Fruit fly (Drosophila melanogaster) whole organism, adult: ENCODE measurements around the gene Msh6.

Experiments
- CG11617 ChIP-seq: fragments of 200-800 bp; sonication (Bioruptor generic); optimal IDR thresholded peaks from 2 replicates; lab custom pipeline; 2017; ENCODE audit warnings: mild to moderate bottlenecking, missing biosample characterization, missing genetic modification reagents, missing genetic modification characterization
- CG12768 ChIP-seq: fragments of 200-800 bp; sonication (Bioruptor generic); optimal IDR thresholded peaks from 2 replicates; lab custom pipeline; 2017; ENCODE audit warnings: missing biosample characterization, missing genetic modification characterization, mild to moderate bottlenecking, moderate library complexity, missing genetic modification reagents
- CG14711 ChIP-seq: fragments of 200-800 bp; sonication (Bioruptor generic); optimal IDR thresholded peaks from 2 replicates; lab custom pipeline; 2018; ENCODE audit warnings: missing biosample characterization, mild to moderate bottlenecking, missing genetic modification characterization, moderate library complexity
- CG1620 ChIP-seq: fragments of 200-800 bp; sonication (Bioruptor generic); optimal IDR thresholded peaks from 2 replicates; lab custom pipeline; 2016; ENCODE audit warnings: missing biosample characterization, missing genetic modification characterization
- CG33017 ChIP-seq: fragments of 200-800 bp; sonication (Bioruptor generic); optimal IDR thresholded peaks from 2 replicates; lab custom pipeline; 2018; ENCODE audit warnings: missing biosample characterization, mild to moderate bottlenecking, missing genetic modification characterization, moderate library complexity
- CG5204 ChIP-seq: fragments of 200-800 bp; sonication (Bioruptor generic); optimal IDR thresholded peaks from 2 replicates; lab custom pipeline; 2016; ENCODE audit warnings: missing biosample characterization, missing genetic modification characterization
- CG7045 ChIP-seq: fragments of 200-800 bp; sonication (Bioruptor generic); optimal IDR thresholded peaks from 2 replicates; lab custom pipeline; 2017; ENCODE audit warnings: missing biosample characterization, mild to moderate bottlenecking, missing genetic modification characterization
- CG7101 ChIP-seq: fragments of 200-800 bp; sonication (Bioruptor generic); optimal IDR thresholded peaks from 2 replicates; lab custom pipeline; 2018; ENCODE audit warnings: missing biosample characterization, mild to moderate bottlenecking, missing genetic modification characterization, moderate library complexity
- Clk ChIP-seq: fragments of 200-800 bp; sonication (Bioruptor generic); optimal IDR thresholded peaks from 2 replicates; lab custom pipeline; 2017; ENCODE audit warnings: missing biosample characterization, missing genetic modification characterization
- Crg-1 ChIP-seq: fragments of 200-800 bp; sonication (Bioruptor generic); optimal IDR thresholded peaks from 2 replicates; lab custom pipeline; 2016; ENCODE audit warnings: missing biosample characterization, missing genetic modification characterization
- Hr96 ChIP-seq: fragments of 200-800 bp; sonication (Bioruptor generic); optimal IDR thresholded peaks from 2 replicates; lab custom pipeline; 2016; ENCODE audit warnings: missing biosample characterization, missing genetic modification characterization
- Mnt ChIP-seq: fragments of 200-800 bp; sonication (Bioruptor generic); optimal IDR thresholded peaks from 2 replicates; lab custom pipeline; 2016; ENCODE audit warnings: missing biosample characterization, mild to moderate bottlenecking, missing genetic modification characterization
- bab1 ChIP-seq: fragments of 200-800 bp; sonication (Bioruptor generic); optimal IDR thresholded peaks from 3 replicates; lab custom pipeline; 2019; ENCODE audit warnings: missing biosample characterization, mild to moderate bottlenecking, missing genetic modification characterization, moderate library complexity
- cic ChIP-seq: fragments of 200-800 bp; sonication (Bioruptor generic); optimal IDR thresholded peaks from 2 replicates; lab custom pipeline; 2017; ENCODE audit warnings: missing biosample characterization, mild to moderate bottlenecking, missing genetic modification characterization, moderate library complexity
- cnc ChIP-seq, 2 experiments: fragments of >200 bp; optimal IDR thresholded peaks; 2 replicates each; lab custom pipeline; 2017
- kay ChIP-seq: fragments of 200-800 bp; sonication (Bioruptor generic); peaks from one replicate; lab custom pipeline; 2016; ENCODE audit warnings: missing biosample characterization, missing genetic modification characterization, borderline replicate concordance
- ovo ChIP-seq: fragments of 200-800 bp; sonication (Bioruptor generic); optimal IDR thresholded peaks from 2 replicates; lab custom pipeline; 2016; ENCODE audit warnings: missing biosample characterization, missing genetic modification characterization
- pad ChIP-seq: fragments of 200-800 bp; sonication (Bioruptor generic); optimal IDR thresholded peaks from 3 replicates; lab custom pipeline; 2017; ENCODE audit warnings: missing biosample characterization, missing genetic modification characterization, mild to moderate bottlenecking, moderate library complexity, missing genetic modification reagents
- tj ChIP-seq: fragments of 200-800 bp; sonication (Bioruptor generic); optimal IDR thresholded peaks from 3 replicates; lab custom pipeline; 2017; ENCODE audit warnings: missing biosample characterization, mild to moderate bottlenecking, missing genetic modification characterization, moderate library complexity
- toe ChIP-seq: fragments of 200-800 bp; sonication (Bioruptor generic); optimal IDR thresholded peaks from 2 replicates; lab custom pipeline; 2016; ENCODE audit warnings: missing biosample characterization, missing genetic modification characterization

The Msh6 gene

DNA sequence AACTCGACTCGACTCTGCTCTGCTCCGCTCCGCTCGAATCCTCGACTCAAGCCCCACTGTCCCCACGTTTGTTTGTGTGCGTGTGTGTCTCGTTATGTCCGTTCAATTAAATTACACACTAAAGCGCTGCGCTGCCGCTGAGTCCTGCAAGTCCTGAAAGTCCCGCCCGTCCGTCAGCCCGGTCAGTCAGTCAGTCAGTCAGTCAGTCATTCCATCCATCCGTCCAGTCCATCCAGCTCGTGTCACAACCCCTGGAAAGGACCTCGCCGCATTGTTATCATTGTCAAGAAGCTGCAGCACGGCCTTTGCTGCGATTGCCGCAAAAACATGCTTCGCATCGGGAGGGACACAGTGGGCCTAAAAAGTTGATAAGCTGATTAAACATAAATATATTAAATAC is 10.6 kb upstream of the Msh6 start:
- TF ChIP-seq CG12768 (GFP tag; lab: Kevin White, UChicago) (no peak), CG7045 (GFP tag; lab: Kevin White, UChicago) (no peak), tj (GFP tag; lab: Kevin White, UChicago) (no peak), kay (GFP tag; lab: Kevin White, UChicago) (no peak), toe (GFP tag; lab: Kevin White, UChicago) (no peak), CG33017 (no peak), CG11617 (GFP tag; lab: Kevin White, UChicago) (no peak), ovo (GFP tag; lab: Kevin White, UChicago) (no peak), CG1620 (GFP tag; lab: Kevin White, UChicago) (no peak), Hr96 (GFP tag; lab: Kevin White, UChicago) (no peak), CG5204 (GFP tag; lab: Kevin White, UChicago) (no peak), Mnt (GFP tag; lab: Kevin White, UChicago) (no peak), pad (no peak), bab1 (GFP tag; lab: Kevin White, UChicago) (no peak)

DNA sequence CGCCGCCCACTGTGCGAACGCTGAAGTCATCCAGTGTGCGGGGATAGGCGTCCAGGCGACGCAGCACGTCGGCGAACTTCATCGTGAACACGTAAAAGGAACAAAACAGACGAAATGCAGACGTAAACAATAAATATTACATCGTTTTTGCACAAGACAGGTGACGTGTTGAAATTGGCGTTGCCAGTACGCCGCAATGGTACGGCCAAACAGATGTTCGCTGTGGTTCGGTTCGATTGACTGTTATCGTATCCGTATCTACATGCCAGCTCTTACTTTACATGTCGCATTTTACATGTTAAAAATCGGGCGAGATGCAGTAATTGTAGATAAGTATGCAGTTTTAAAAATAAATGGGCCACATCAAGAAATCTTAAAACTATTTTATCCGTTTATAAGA is 5.1 kb upstream of the Msh6 start, which contains the start of gene CG7011:
CG7011 (minus strand) TSS at position 215 of the 400 bp plus-strand sequence.
- TF ChIP-seq CG14711 (no peak), tj (GFP tag; lab: Kevin White, UChicago) (peak; percentile 74), CG5204 (GFP tag; lab: Kevin White, UChicago) (no peak), cnc (optimal IDR thresholded peaks at IDR 0.05; lab: Kevin White, UChicago) (peak in 1 of 2 experiments; percentile 21), CG7045 (GFP tag; lab: Kevin White, UChicago) (no peak), toe (GFP tag; lab: Kevin White, UChicago) (no peak), bab1 (GFP tag; lab: Kevin White, UChicago) (no peak), CG33017 (no peak)

DNA sequence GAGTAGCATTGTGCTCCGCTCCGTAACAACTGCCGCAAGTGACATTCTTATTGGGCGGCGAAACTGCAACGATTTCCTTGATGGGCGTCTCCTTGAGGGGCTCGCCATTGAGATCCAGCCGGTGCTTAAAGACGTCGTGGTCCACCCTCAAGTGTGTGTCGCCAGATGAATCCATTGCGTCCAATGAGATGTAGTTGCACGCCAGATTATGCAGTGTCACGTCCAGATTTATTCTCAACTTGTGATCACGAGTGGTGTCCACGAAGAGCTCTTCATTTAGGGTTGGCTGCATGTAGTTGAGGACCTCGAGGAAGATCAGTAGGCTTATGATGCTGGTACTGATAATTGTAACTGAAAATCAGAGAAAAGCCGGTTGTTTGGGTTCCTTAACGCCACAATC is 4.6 kb upstream of the Msh6 start:
- TF ChIP-seq CG33017 = no peak
- TF ChIP-seq cnc (optimal IDR thresholded peaks at IDR 0.05; lab: Kevin White, UChicago) = peak; percentile 60 to 79

DNA sequence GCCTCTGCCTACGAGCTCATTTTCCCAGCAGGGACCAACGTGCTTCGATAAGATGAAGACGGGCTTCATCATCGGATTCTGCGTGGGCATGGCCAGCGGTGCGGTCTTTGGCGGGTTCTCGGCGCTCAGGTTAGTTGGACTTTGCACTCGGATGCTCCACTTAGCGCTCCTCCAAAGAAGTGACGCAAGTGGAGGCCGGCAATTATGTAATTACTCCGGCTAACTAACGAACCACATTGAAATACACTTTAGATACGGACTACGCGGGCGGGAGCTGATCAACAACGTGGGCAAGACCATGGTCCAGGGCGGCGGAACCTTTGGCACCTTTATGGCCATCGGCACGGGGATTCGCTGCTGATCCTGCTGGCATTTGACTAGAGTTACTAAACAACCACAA is 3.6 kb upstream of the Msh6 start:
- TF ChIP-seq Crg-1 (no peak), Clk (GFP tag; lab: Kevin White, UChicago) (no peak), CG14711 (no peak), bab1 (GFP tag; lab: Kevin White, UChicago) (no peak), CG33017 (no peak), CG7101 (tag; lab: Kevin White, UChicago) (no peak), CG7045 (GFP tag; lab: Kevin White, UChicago) (no peak), pad (no peak), CG11617 (GFP tag; lab: Kevin White, UChicago) (no peak), CG5204 (GFP tag; lab: Kevin White, UChicago) (no peak), cic (no peak), Hr96 (GFP tag; lab: Kevin White, UChicago) (no peak), tj (GFP tag; lab: Kevin White, UChicago) (no peak), ovo (GFP tag; lab: Kevin White, UChicago) (no peak), cnc (optimal IDR thresholded peaks at IDR 0.05; lab: Kevin White, UChicago) (no peak), Mnt (GFP tag; lab: Kevin White, UChicago) (no peak), CG12768 (GFP tag; lab: Kevin White, UChicago) (no peak), toe (GFP tag; lab: Kevin White, UChicago) (no peak)

DNA sequence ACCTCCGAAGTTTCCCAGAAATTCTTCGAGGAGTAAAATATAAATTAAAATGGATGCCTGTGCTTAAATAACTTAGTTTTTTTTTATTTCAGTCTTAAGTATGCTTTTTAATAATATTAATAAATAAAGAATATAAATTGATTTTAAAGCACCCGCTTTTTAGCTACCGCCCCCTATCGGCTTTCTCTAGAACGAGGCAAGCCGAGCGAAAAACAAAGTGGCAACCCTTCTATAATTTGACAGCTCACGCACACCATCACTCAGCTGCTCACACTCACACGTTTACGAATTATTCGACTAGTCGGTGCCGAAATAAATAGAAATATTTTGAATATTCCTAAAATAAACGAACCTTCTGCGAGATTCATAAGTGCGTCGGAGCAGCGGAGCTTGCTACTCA is 3.2 kb upstream of the Msh6 start, which contains the start of gene CG6878:
CG6878 (plus strand) TSS at position 269 of the 400 bp plus-strand sequence.
- TF ChIP-seq CG7101 (tag; lab: Kevin White, UChicago) (peak; percentile 42), CG33017 (no peak), Mnt (GFP tag; lab: Kevin White, UChicago) (peak; percentile 56), ovo (GFP tag; lab: Kevin White, UChicago) (no peak), bab1 (GFP tag; lab: Kevin White, UChicago) (peak; percentile 44)

DNA sequence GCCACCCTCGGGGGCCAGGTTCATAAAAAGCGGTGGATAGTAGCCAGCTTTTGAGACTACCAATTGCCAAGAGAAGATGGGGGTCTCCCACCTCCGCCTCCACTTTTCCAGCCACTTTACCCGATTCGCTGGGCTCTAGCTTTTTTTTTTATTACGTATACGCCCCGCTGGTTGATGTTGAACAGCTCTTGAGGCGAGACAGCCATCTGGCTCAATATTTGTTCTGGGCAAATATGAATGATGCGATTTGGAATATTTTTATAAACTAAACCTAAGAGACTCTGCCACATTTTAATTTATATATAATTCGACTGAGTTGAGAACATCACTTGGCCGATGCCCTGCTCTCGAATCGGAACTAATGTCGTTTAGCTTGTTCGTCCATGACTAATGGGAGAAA is 8.3 kb downstream of the Msh6 start:
- TF ChIP-seq Mnt (GFP tag; lab: Kevin White, UChicago) (no peak), CG5204 (GFP tag; lab: Kevin White, UChicago) (no peak), CG11617 (GFP tag; lab: Kevin White, UChicago) (no peak), tj (GFP tag; lab: Kevin White, UChicago) (no peak), Hr96 (GFP tag; lab: Kevin White, UChicago) (no peak), kay (GFP tag; lab: Kevin White, UChicago) (no peak), cnc (optimal IDR thresholded peaks at IDR 0.05; lab: Kevin White, UChicago) (no peak), Crg-1 (no peak), pad (no peak), CG7101 (tag; lab: Kevin White, UChicago) (no peak), CG1620 (GFP tag; lab: Kevin White, UChicago) (no peak), toe (GFP tag; lab: Kevin White, UChicago) (no peak), CG7045 (GFP tag; lab: Kevin White, UChicago) (no peak), CG12768 (GFP tag; lab: Kevin White, UChicago) (no peak), CG33017 (no peak), Clk (GFP tag; lab: Kevin White, UChicago) (no peak), cic (no peak)
